Worm (Caenorhabditis elegans) whole organism, mixed stage, embryonic: ENCODE results near the gene ugt-15.

Source experiments
- ceh-39 ChIP-seq: fragments of 150-350 bp; optimal IDR thresholded peaks from 2 replicates; lab custom pipeline; 2014; ENCODE audit warnings: missing biosample characterization, missing genetic modification characterization
- nhr-237 ChIP-seq: fragments of 150-350 bp; optimal IDR thresholded peaks from 2 replicates; lab custom pipeline; 2014; ENCODE audit warnings: missing biosample characterization, missing genetic modification characterization
- sptf-1 ChIP-seq: sonication (generic microtip); optimal IDR thresholded peaks from 2 replicates; lab custom pipeline; 2017; ENCODE audit warnings: mild to moderate bottlenecking, missing genetic modification characterization, moderate library complexity, missing compliant biosample characterization

DNA sequence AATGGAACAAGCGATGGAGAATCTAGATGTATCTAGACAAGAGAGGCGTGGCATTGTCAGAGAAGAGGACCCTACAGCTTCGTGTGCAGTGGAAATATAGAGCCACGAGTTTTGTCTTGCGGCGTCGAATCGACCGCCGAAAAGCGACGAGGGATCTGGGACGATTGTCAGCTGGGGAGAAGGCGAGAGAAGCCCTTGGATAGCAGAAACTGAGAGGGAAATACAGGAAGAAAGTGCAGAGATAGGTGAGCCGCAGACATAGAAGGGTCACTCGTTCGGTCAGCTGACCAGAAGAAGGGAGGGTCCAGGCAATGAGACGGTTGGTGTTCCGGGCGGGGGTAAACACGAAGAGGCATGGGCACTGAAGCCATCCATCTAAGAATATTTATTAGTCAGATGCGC, 12.8 kb upstream of the ugt-15 start:
- TF ChIP-seq ceh-39 (no peak), sptf-1 (tag; lab: Kevin White, UChicago) (peak; percentile 47), nhr-237 (tag; lab: Kevin White, UChicago) (no peak)
